Worm (Caenorhabditis elegans) whole organism, mixed stage, embryonic: ENCODE results near the gene dsl-7.

Experiments
- elt-3 ChIP-seq: fragments of 150-350 bp; optimal IDR thresholded peaks from 2 replicates; lab custom pipeline; 2014; ENCODE audit warnings: missing biosample characterization, missing genetic modification characterization
- lin-13 ChIP-seq: fragments of 150-350 bp; optimal IDR thresholded peaks from 2 replicates; lab custom pipeline; 2014; ENCODE audit warnings: missing biosample characterization, missing genetic modification characterization
- lsy-2 ChIP-seq: fragments of 150-350 bp; optimal IDR thresholded peaks from 2 replicates; lab custom pipeline; 2014; ENCODE audit warnings: missing biosample characterization, missing genetic modification characterization
- mab-5 ChIP-seq: fragments of 150-350 bp; optimal IDR thresholded peaks from 2 replicates; lab custom pipeline; 2014; ENCODE audit warnings: missing biosample characterization, missing genetic modification characterization
- nhr-12 ChIP-seq: fragments of 150-350 bp; optimal IDR thresholded peaks from 2 replicates; lab custom pipeline; 2014; ENCODE audit warnings: missing biosample characterization, missing genetic modification characterization
- nhr-237 ChIP-seq: fragments of 150-350 bp; optimal IDR thresholded peaks from 2 replicates; lab custom pipeline; 2014; ENCODE audit warnings: missing biosample characterization, missing genetic modification characterization
- nhr-28 ChIP-seq: fragments of 150-350 bp; optimal IDR thresholded peaks from 2 replicates; lab custom pipeline; 2014; ENCODE audit warnings: missing biosample characterization, missing genetic modification characterization
- nhr-76 ChIP-seq: sonication (generic microtip); optimal IDR thresholded peaks from 2 replicates; lab custom pipeline; 2017; ENCODE audit warnings: missing biosample characterization, missing genetic modification characterization
- pha-4 ChIP-seq: fragments of 150-350 bp; optimal IDR thresholded peaks from 2 replicates; lab custom pipeline; 2018; ENCODE audit warnings: missing biosample characterization, missing genetic modification reagents, missing genetic modification characterization
- sem-2 ChIP-seq: fragments of 200-800 bp; sonication (Bioruptor generic); optimal IDR thresholded peaks from 2 replicates; lab custom pipeline; 2018; ENCODE audit warnings: mild to moderate bottlenecking, missing genetic modification characterization, missing compliant biosample characterization
- snpc-4 ChIP-seq: fragments of 150-350 bp; optimal IDR thresholded peaks from 2 replicates; lab custom pipeline; 2014; ENCODE audit warnings: missing biosample characterization, missing genetic modification characterization
- unc-39 ChIP-seq: fragments of 150-350 bp; optimal IDR thresholded peaks from 2 replicates; lab custom pipeline; 2014; ENCODE audit warnings: missing biosample characterization, missing genetic modification characterization
- ztf-11 ChIP-seq: fragments of 150-350 bp; optimal IDR thresholded peaks from 2 replicates; lab custom pipeline; 2014; ENCODE audit warnings: missing biosample characterization, missing genetic modification characterization

ce11 chrV:12943399-12943798 lies 49.6 kb upstream of the dsl-7 start:
- no peak for TF ChIP-seq nhr-76
- TF ChIP-seq elt-3 (tag; lab: Kevin White, UChicago), result no peak
- TF ChIP-seq mab-5, result no peak
- TF ChIP-seq nhr-12 (tag; lab: Kevin White, UChicago), result no peak
- TF ChIP-seq sem-2 (GFP tag; lab: Kevin White, UChicago), result no peak
- TF ChIP-seq snpc-4, result no peak
- no peak for TF ChIP-seq nhr-237 (tag; lab: Kevin White, UChicago)
- TF ChIP-seq nhr-28 (tag; lab: Kevin White, UChicago), result no peak
- no peak for TF ChIP-seq ztf-11 (tag; lab: Kevin White, UChicago)
- no peak for TF ChIP-seq pha-4
- TF ChIP-seq lin-13 (tag; lab: Kevin White, UChicago), result no peak
- no peak for TF ChIP-seq unc-39
- no peak for TF ChIP-seq lsy-2
